Worm (Caenorhabditis elegans) whole organism, L1 larva: Measurements from ENCODE around the gene unc-10.

Experiments used
- C16A3.4 ChIP-seq: fragments of 150-350 bp; optimal IDR thresholded peaks from 2 replicates; lab custom pipeline; 2014; ENCODE audit warnings: missing biosample characterization, missing genetic modification characterization
- Y116A8C.19 ChIP-seq: sonication (generic microtip); optimal IDR thresholded peaks from 2 replicates; lab custom pipeline; 2016; ENCODE audit warnings: missing compliant biosample characterization, missing genetic modification characterization, borderline replicate concordance
- ama-1 ChIP-seq: fragments of 150-350 bp; optimal IDR thresholded peaks from 2 replicates; lab custom pipeline; 2014
- ceh-8 ChIP-seq: fragments of 200-800 bp; sonication (Bioruptor generic); optimal IDR thresholded peaks from 2 replicates; lab custom pipeline; 2018; ENCODE audit warnings: mild to moderate bottlenecking, missing genetic modification characterization, moderate library complexity, missing compliant biosample characterization
- ceh-82 ChIP-seq, 3 experiments: fragments of 150-350 bp in 1 of 3; sonication (generic microtip) in 2 of 3; optimal IDR thresholded peaks; 2 replicates each; lab custom pipeline; 2014 to 2017; ENCODE audit warnings: missing biosample characterization in 3 of 3, missing genetic modification characterization in 3 of 3
- ceh-88 ChIP-seq: fragments of 200-800 bp; sonication (Bioruptor generic); IDR thresholded peaks from 2 replicates; pipeline ENCODE4 v1.3.6; 2022; ENCODE audit warnings: missing genetic modification characterization, missing compliant biosample characterization
- ceh-90 ChIP-seq: sonication (generic microtip); optimal IDR thresholded peaks from 2 replicates; lab custom pipeline; 2016; ENCODE audit warnings: missing genetic modification characterization, missing compliant biosample characterization
- dpl-1 ChIP-seq, 3 experiments: fragments of 150-350 bp in 2 of 3; sonication (generic microtip) in 1 of 3; optimal IDR thresholded peaks; 2 replicates each; lab custom pipeline; 2014 to 2017; ENCODE audit warnings: missing biosample characterization in 3 of 3, missing genetic modification characterization in 3 of 3, missing genetic modification reagents in 3 of 3
- efl-1 ChIP-seq, 4 experiments: fragments of 150-350 bp; optimal IDR thresholded peaks in 3 of 4; peaks in 1 of 4; 1 replicate in 1 of 4; 2 replicates in 3 of 4; lab custom pipeline; 2014; ENCODE audit warnings: missing biosample characterization in 2 of 4, missing genetic modification characterization in 2 of 4, missing genetic modification reagents in 2 of 4
- egl-27 ChIP-seq, 2 experiments: fragments of 150-350 bp in 1 of 2; sonication (generic microtip); optimal IDR thresholded peaks; 3 replicates each; lab custom pipeline; 2017 to 2018; ENCODE audit warnings: missing biosample characterization in 2 of 2, missing genetic modification characterization in 2 of 2, missing genetic modification reagents in 2 of 2
- elt-2 ChIP-seq: sonication (generic microtip); optimal IDR thresholded peaks from 2 replicates; lab custom pipeline; 2016; ENCODE audit warnings: missing genetic modification characterization, mild to moderate bottlenecking, inconsistent platforms, missing compliant biosample characterization, missing genetic modification reagents
- elt-3 ChIP-seq, 6 experiments: fragments of 150-350 bp in 1 of 6; sonication (generic microtip); optimal IDR thresholded peaks; 2 replicates each; lab custom pipeline; 2017 to 2018; ENCODE audit warnings: missing biosample characterization in 6 of 6, missing genetic modification characterization in 6 of 6, inconsistent platforms in 1 of 6
- fkh-8 ChIP-seq: sonication (generic microtip); optimal IDR thresholded peaks from 2 replicates; lab custom pipeline; 2016; ENCODE audit warnings: mild to moderate bottlenecking, missing genetic modification characterization, missing compliant biosample characterization
- fos-1 ChIP-seq: fragments of 150-350 bp; optimal IDR thresholded peaks from 2 replicates; lab custom pipeline; 2014; ENCODE audit warnings: missing biosample characterization, missing genetic modification characterization
- hlh-17 ChIP-seq: fragments of 200-800 bp; sonication (Bioruptor generic); optimal IDR thresholded peaks from 2 replicates; lab custom pipeline; 2018; ENCODE audit warnings: missing genetic modification characterization, mild to moderate bottlenecking, missing compliant biosample characterization, moderate library complexity, borderline replicate concordance
- irx-1 ChIP-seq: sonication (generic microtip); optimal IDR thresholded peaks from 2 replicates; lab custom pipeline; 2016; ENCODE audit warnings: missing genetic modification characterization, missing compliant biosample characterization
- jun-1 ChIP-seq: fragments of 150-350 bp; optimal IDR thresholded peaks from 2 replicates; lab custom pipeline; 2014; ENCODE audit warnings: missing biosample characterization, missing genetic modification reagents, missing genetic modification characterization
- lin-13 ChIP-seq: fragments of 150-350 bp; optimal IDR thresholded peaks from 2 replicates; lab custom pipeline; 2014; ENCODE audit warnings: missing biosample characterization, missing genetic modification reagents, missing genetic modification characterization
- lin-14 ChIP-seq: fragments of 200-800 bp; sonication (Bioruptor generic); optimal IDR thresholded peaks from 2 replicates; lab custom pipeline; 2018; ENCODE audit warnings: mild to moderate bottlenecking, missing genetic modification characterization, moderate library complexity, missing compliant biosample characterization
- lin-15B ChIP-seq: fragments of 150-350 bp; sonication (generic microtip); optimal IDR thresholded peaks from 3 replicates; lab custom pipeline; 2014; ENCODE audit warnings: missing biosample characterization, missing genetic modification characterization
- lin-35 ChIP-seq, 2 experiments: fragments of 150-350 bp; optimal IDR thresholded peaks; 2 replicates each; lab custom pipeline; 2014; ENCODE audit warnings: missing biosample characterization in 2 of 2, missing genetic modification characterization in 2 of 2, missing genetic modification reagents in 2 of 2
- lin-39 ChIP-seq: fragments of 150-350 bp; optimal IDR thresholded peaks from 2 replicates; lab custom pipeline; 2014; ENCODE audit warnings: missing biosample characterization, missing genetic modification reagents, missing genetic modification characterization
- lsy-2 ChIP-seq, 2 experiments: fragments of 150-350 bp; optimal IDR thresholded peaks; 2 replicates each; lab custom pipeline; 2014; ENCODE audit warnings: missing biosample characterization in 2 of 2, missing genetic modification characterization in 2 of 2
- mdl-1 ChIP-seq, 2 experiments: fragments of 150-350 bp; optimal IDR thresholded peaks; 2 replicates each; lab custom pipeline; 2014 to 2017; ENCODE audit warnings: missing biosample characterization in 2 of 2, missing genetic modification characterization in 2 of 2, inconsistent platforms in 1 of 2
- nhr-12 ChIP-seq: sonication (generic microtip); optimal IDR thresholded peaks from 2 replicates; lab custom pipeline; 2017; ENCODE audit warnings: missing biosample characterization, missing genetic modification characterization
- nhr-19 ChIP-seq: fragments of 200-800 bp; sonication (Bioruptor generic); conservative IDR thresholded peaks from 2 replicates; pipeline ENCODE4 v1.3.6; 2022; ENCODE audit warnings: missing genetic modification characterization, missing compliant biosample characterization
- nhr-20 ChIP-seq: sonication (generic microtip); optimal IDR thresholded peaks from 2 replicates; lab custom pipeline; 2016; ENCODE audit warnings: mild to moderate bottlenecking, missing genetic modification characterization, missing compliant biosample characterization
- nhr-71 ChIP-seq: sonication (generic microtip); optimal IDR thresholded peaks from 2 replicates; lab custom pipeline; 2016; ENCODE audit warnings: mild to moderate bottlenecking, missing genetic modification characterization, moderate library complexity, missing compliant biosample characterization
- nhr-76 ChIP-seq: sonication (generic microtip); optimal IDR thresholded peaks from 2 replicates; lab custom pipeline; 2017; ENCODE audit warnings: missing biosample characterization, missing genetic modification characterization
- nhr-77 ChIP-seq: fragments of 150-350 bp; optimal IDR thresholded peaks from 2 replicates; lab custom pipeline; 2014; ENCODE audit warnings: missing biosample characterization, missing genetic modification characterization
- nhr-84 ChIP-seq: sonication (generic microtip); optimal IDR thresholded peaks from 2 replicates; lab custom pipeline; 2017; ENCODE audit warnings: missing biosample characterization, missing genetic modification characterization
- nhr-90 ChIP-seq: sonication (generic microtip); optimal IDR thresholded peaks from 2 replicates; lab custom pipeline; 2016; ENCODE audit warnings: mild to moderate bottlenecking, missing genetic modification characterization, missing compliant biosample characterization; ENCODE audit not compliant: poor library complexity
- pag-3 ChIP-seq: sonication (generic microtip); optimal IDR thresholded peaks from 2 replicates; lab custom pipeline; 2017; ENCODE audit warnings: missing genetic modification characterization, mild to moderate bottlenecking, missing compliant biosample characterization, antibody characterized with exemption, borderline replicate concordance; ENCODE audit not compliant: insufficient read depth
- pqm-1 ChIP-seq: sonication (generic microtip); optimal IDR thresholded peaks from 3 replicates; lab custom pipeline; 2017; ENCODE audit warnings: missing biosample characterization, missing genetic modification characterization
- rnt-1 ChIP-seq: sonication (generic microtip); optimal IDR thresholded peaks from 2 replicates; lab custom pipeline; 2016; ENCODE audit warnings: mild to moderate bottlenecking, missing genetic modification characterization, moderate library complexity, missing compliant biosample characterization
- swsn-7 ChIP-seq: sonication (generic microtip); optimal IDR thresholded peaks from 2 replicates; lab custom pipeline; 2016; ENCODE audit warnings: missing genetic modification characterization, missing compliant biosample characterization
- tlp-1 ChIP-seq: fragments of 150-350 bp; optimal IDR thresholded peaks from 2 replicates; lab custom pipeline; 2014; ENCODE audit warnings: missing biosample characterization, missing genetic modification characterization
- unc-130 ChIP-seq: fragments of 150-350 bp; optimal IDR thresholded peaks from 2 replicates; lab custom pipeline; 2017; ENCODE audit warnings: missing biosample characterization, missing genetic modification characterization, inconsistent platforms
- unc-86 ChIP-seq: sonication (generic microtip); optimal IDR thresholded peaks from 2 replicates; lab custom pipeline; 2016; ENCODE audit warnings: missing genetic modification characterization, missing compliant biosample characterization
- vab-15 ChIP-seq: sonication (generic microtip); optimal IDR thresholded peaks from 2 replicates; lab custom pipeline; 2017; ENCODE audit warnings: missing genotype, mild to moderate bottlenecking, missing genetic modification characterization, missing compliant biosample characterization
- xbp-1 ChIP-seq: sonication (generic microtip); optimal IDR thresholded peaks from 2 replicates; lab custom pipeline; 2016; ENCODE audit warnings: missing genetic modification characterization, missing compliant biosample characterization
- zag-1 ChIP-seq: fragments of 150-350 bp; optimal IDR thresholded peaks from 2 replicates; lab custom pipeline; 2014; ENCODE audit warnings: missing biosample characterization, missing genetic modification characterization
- zip-4 ChIP-seq: fragments of 200-800 bp; sonication (Bioruptor generic); optimal IDR thresholded peaks from 2 replicates; lab custom pipeline; 2018; ENCODE audit warnings: mild to moderate bottlenecking, missing genetic modification characterization, moderate library complexity, missing compliant biosample characterization
- ztf-11 ChIP-seq, 2 experiments: sonication (generic microtip); optimal IDR thresholded peaks; 2 replicates each; lab custom pipeline; 2016 to 2017; ENCODE audit warnings: missing genetic modification characterization in 2 of 2, missing biosample characterization in 1 of 2, missing compliant biosample characterization in 1 of 2
- ztf-4 ChIP-seq: fragments of 150-350 bp; optimal IDR thresholded peaks from 2 replicates; lab custom pipeline; 2014; ENCODE audit warnings: missing biosample characterization, missing genetic modification characterization

The unc-10 gene

DNA sequence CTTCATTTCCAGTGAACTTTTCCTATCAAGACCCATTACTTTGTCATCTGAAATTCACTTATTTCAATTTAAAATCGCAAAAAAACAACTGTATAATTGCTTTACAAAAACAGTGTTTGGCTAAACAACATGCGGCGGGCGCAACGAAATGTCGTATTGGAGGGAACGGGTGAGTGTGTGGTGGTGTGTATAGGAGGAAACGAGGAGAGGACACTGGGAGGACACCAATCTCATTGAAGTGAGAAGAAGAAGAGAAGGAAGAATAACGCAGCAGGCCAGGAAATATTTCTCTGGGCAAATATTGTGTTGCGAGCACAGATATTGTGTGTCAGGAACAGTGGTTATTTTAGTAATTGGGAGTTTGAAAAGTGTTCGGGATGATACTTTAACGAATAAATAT is 25.6 kb downstream of the unc-10 start, which contains the start of gene F46H5.4 (continued):
- TF ChIP-seq lin-15B (tag; lab: Kevin White, UChicago) (no peak), ceh-88 (GFP tag; lab: Robert Waterston, UW) (no peak), lin-13 (GFP tag; lab: Kevin White, UChicago) (no peak), swsn-7 (tag; lab: Kevin White, UChicago) (peak; percentile 9), xbp-1 (peak; percentile 26), tlp-1 (tag; lab: Kevin White, UChicago) (no peak), vab-15 (tag; lab: Kevin White, UChicago) (no peak), nhr-71 (tag; lab: Kevin White, UChicago) (peak; percentile 39), nhr-12 (tag; lab: Kevin White, UChicago) (no peak), zag-1 (tag; lab: Kevin White, UChicago) (no peak), egl-27 (tag; optimal IDR thresholded peaks at IDR 0.05; lab: Kevin White, UChicago) (no peak), elt-2 (no peak), zip-4 (no peak), dpl-1 (GFP tag; optimal IDR thresholded peaks at IDR 0.05; lab: Kevin White, UChicago) (no peak), rnt-1 (tag; lab: Kevin White, UChicago) (peak; percentile 39), ceh-82 (tag; optimal IDR thresholded peaks at IDR 0.05; lab: Kevin White, UChicago) (peak in 1 of 3 experiments; percentile 45), ceh-90 (no peak), nhr-77 (no peak), jun-1 (no peak), lsy-2 (tag; optimal IDR thresholded peaks at IDR 0.05; lab: Kevin White, UChicago) (peak in 1 of 2 experiments; percentile 52)

DNA sequence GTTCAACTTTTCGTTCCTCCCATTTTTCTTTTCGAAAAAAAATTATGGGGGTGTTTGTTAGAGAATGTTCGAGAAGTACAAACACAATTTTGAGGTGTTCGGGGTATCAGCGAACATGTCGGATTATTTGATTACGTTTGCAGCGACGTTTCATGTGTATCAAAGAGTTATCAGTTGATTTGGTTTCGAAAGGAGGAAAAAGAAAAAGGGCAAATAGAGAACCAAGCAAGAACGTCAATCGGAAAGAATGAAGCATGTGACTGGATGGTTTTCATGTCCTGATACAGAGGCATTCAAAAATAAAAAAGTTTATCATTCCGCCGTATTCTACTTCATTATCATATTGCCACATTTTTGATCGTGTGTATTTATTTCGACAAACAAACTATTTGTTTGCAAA is 35.4 kb downstream of the unc-10 start:
- TF ChIP-seq fos-1 (tag; lab: Kevin White, UChicago) = no peak
- no peak for TF ChIP-seq Y116A8C.19 (tag; lab: Kevin White, UChicago)
- no peak for TF ChIP-seq tlp-1 (tag; lab: Kevin White, UChicago)
- no peak for TF ChIP-seq C16A3.4
- TF ChIP-seq ztf-11 (tag; optimal IDR thresholded peaks at IDR 0.05; lab: Kevin White, UChicago) = no peak
- no peak for TF ChIP-seq nhr-84 (tag; lab: Kevin White, UChicago)
- TF ChIP-seq ceh-88 (GFP tag; lab: Robert Waterston, UW) = no peak
- TF ChIP-seq nhr-19 (GFP tag; lab: Robert Waterston, UW) = no peak
- no peak for TF ChIP-seq hlh-17 (GFP tag; lab: Kevin White, UChicago)
- no peak for TF ChIP-seq fkh-8 (tag; lab: Kevin White, UChicago)
- TF ChIP-seq irx-1 (tag; lab: Kevin White, UChicago) = no peak
- TF ChIP-seq nhr-12 (tag; lab: Kevin White, UChicago) = no peak
- peak in 1 of 6 experiments; percentile 10 for TF ChIP-seq elt-3 (tag; optimal IDR thresholded peaks at IDR 0.05; lab: Kevin White, UChicago)
- no peak for TF ChIP-seq ama-1 (lab: Kevin White, UChicago)
- no peak for TF ChIP-seq ztf-4 (tag; lab: Kevin White, UChicago)
- TF ChIP-seq unc-130 = no peak
- TF ChIP-seq lin-15B (tag; lab: Kevin White, UChicago) = no peak
- no peak for TF ChIP-seq mdl-1 (tag; optimal IDR thresholded peaks at IDR 0.05; lab: Kevin White, UChicago)
- peak; percentile 37 for TF ChIP-seq pqm-1 (tag; lab: Kevin White, UChicago)
- TF ChIP-seq ceh-8 (GFP tag; lab: Kevin White, UChicago) = no peak
- no peak for TF ChIP-seq efl-1 (optimal IDR thresholded peaks at IDR 0.05; lab: Kevin White, UChicago)
- peak in 1 of 2 experiments; percentile 32 for TF ChIP-seq efl-1 (GFP tag; optimal IDR thresholded peaks at IDR 0.05 in 1 of 2; lab: Kevin White, UChicago)
- TF ChIP-seq nhr-20 = peak; percentile 16
- TF ChIP-seq nhr-76 (tag; lab: Kevin White, UChicago) = no peak
- peak; percentile 90 for TF ChIP-seq elt-2
- no peak for TF ChIP-seq unc-86 (tag; lab: Kevin White, UChicago)
- peak; percentile 28 for TF ChIP-seq nhr-90 (tag; lab: Kevin White, UChicago)
- TF ChIP-seq lin-35 (GFP tag; optimal IDR thresholded peaks at IDR 0.05; lab: Kevin White, UChicago) = peak in 1 of 2 experiments; percentile 48
- peak; percentile 26 for TF ChIP-seq lin-14 (GFP tag; lab: Kevin White, UChicago)
- no peak for TF ChIP-seq lin-39 (tag; lab: Kevin White, UChicago)
- no peak for TF ChIP-seq nhr-71 (tag; lab: Kevin White, UChicago)
- TF ChIP-seq pag-3 (tag; lab: Kevin White, UChicago) = no peak
- no peak for TF ChIP-seq ceh-82 (tag; optimal IDR thresholded peaks at IDR 0.05; lab: Kevin White, UChicago)
